Fruit fly (Drosophila melanogaster) whole organism, pupa: Measurements from ENCODE around the gene Gr22c.

Experiments used
- CG10348 ChIP-seq: fragments of 200-800 bp; sonication (Bioruptor generic); IDR thresholded peaks from 2 replicates; pipeline ENCODE4 v1.3.6; 2022; ENCODE audit warnings: missing biosample characterization, missing genetic modification characterization
- CG12605 ChIP-seq: fragments of 200-800 bp; sonication (Bioruptor generic); IDR thresholded peaks from 2 replicates; pipeline ENCODE4 v1.3.6; 2022; ENCODE audit warnings: missing biosample characterization, missing genetic modification characterization
- CG13204 ChIP-seq: fragments of 200-800 bp; sonication (Bioruptor generic); optimal IDR thresholded peaks from 2 replicates; lab custom pipeline; 2018; ENCODE audit warnings: missing biosample characterization, mild to moderate bottlenecking, missing genetic modification characterization, moderate library complexity
- CG14655 ChIP-seq: fragments of 200-800 bp; sonication (Bioruptor generic); optimal IDR thresholded peaks from 3 replicates; lab custom pipeline; 2017; ENCODE audit warnings: mild to moderate bottlenecking, missing biosample characterization, missing genetic modification reagents, missing genetic modification characterization
- CG15710 ChIP-seq: fragments of 200-800 bp; sonication (Bioruptor generic); optimal IDR thresholded peaks from 2 replicates; lab custom pipeline; 2018; ENCODE audit warnings: missing biosample characterization, mild to moderate bottlenecking, missing genetic modification characterization, moderate library complexity
- CG17806 ChIP-seq: fragments of 200-800 bp; sonication (Bioruptor generic); optimal IDR thresholded peaks from 2 replicates; lab custom pipeline; 2018; ENCODE audit warnings: missing biosample characterization, mild to moderate bottlenecking, missing genetic modification characterization, moderate library complexity
- CG32121 ChIP-seq: fragments of 200-800 bp; sonication (Bioruptor generic); IDR thresholded peaks from 2 replicates; pipeline ENCODE4 v1.3.6; 2022; ENCODE audit warnings: missing biosample characterization, missing genetic modification characterization
- CG34367 ChIP-seq: fragments of 200-800 bp; sonication (Bioruptor generic); optimal IDR thresholded peaks from 2 replicates; lab custom pipeline; 2018; ENCODE audit warnings: missing biosample characterization, mild to moderate bottlenecking, missing genetic modification characterization
- CG4496 ChIP-seq: fragments of 200-800 bp; sonication (Bioruptor generic); IDR thresholded peaks from 3 replicates; pipeline ENCODE4 v1.3.6; 2022; ENCODE audit warnings: missing biosample characterization, missing genetic modification characterization
- CG8159 ChIP-seq: fragments of 200-800 bp; sonication (Bioruptor generic); optimal IDR thresholded peaks from 3 replicates; lab custom pipeline; 2018; ENCODE audit warnings: missing biosample characterization, mild to moderate bottlenecking, missing genetic modification characterization, moderate library complexity
- CG8301 ChIP-seq: fragments of 200-800 bp; sonication (Bioruptor generic); optimal IDR thresholded peaks from 2 replicates; lab custom pipeline; 2018; ENCODE audit warnings: missing biosample characterization, mild to moderate bottlenecking, missing genetic modification characterization
- CG9948 ChIP-seq: fragments of 200-800 bp; sonication (Bioruptor generic); optimal IDR thresholded peaks from 2 replicates; lab custom pipeline; 2018; ENCODE audit warnings: missing biosample characterization, mild to moderate bottlenecking, missing genetic modification characterization, moderate library complexity
- D1 ChIP-seq: fragments of 200-800 bp; sonication (Bioruptor generic); optimal IDR thresholded peaks from 2 replicates; lab custom pipeline; 2018; ENCODE audit warnings: missing biosample characterization, mild to moderate bottlenecking, missing genetic modification characterization, moderate library complexity
- EcR ChIP-seq: fragments of 200-800 bp; sonication (Bioruptor generic); optimal IDR thresholded peaks from 3 replicates; lab custom pipeline; 2019; ENCODE audit warnings: missing biosample characterization, missing genetic modification characterization, mild to moderate bottlenecking, moderate library complexity, missing genetic modification reagents
- Ets98B ChIP-seq: fragments of 200-800 bp; sonication (Bioruptor generic); IDR thresholded peaks from 2 replicates; pipeline ENCODE4 v1.3.6; 2022; ENCODE audit warnings: missing biosample characterization, missing genetic modification characterization
- Pif1A ChIP-seq: fragments of 200-800 bp; sonication (Bioruptor generic); optimal IDR thresholded peaks from 3 replicates; lab custom pipeline; 2016; ENCODE audit warnings: missing biosample characterization, missing genetic modification characterization
- Pif1B ChIP-seq: fragments of 200-800 bp; sonication (Bioruptor generic); optimal IDR thresholded peaks from 3 replicates; lab custom pipeline; 2016; ENCODE audit warnings: missing biosample characterization, missing genetic modification characterization
- Snoo ChIP-seq: fragments of 200-800 bp; sonication (Bioruptor generic); optimal IDR thresholded peaks from 3 replicates; lab custom pipeline; 2017; ENCODE audit warnings: missing biosample characterization, mild to moderate bottlenecking, missing genetic modification characterization, inconsistent platforms
- fd96Ca ChIP-seq: fragments of 200-800 bp; sonication (Bioruptor generic); IDR thresholded peaks from 3 replicates; pipeline ENCODE4 v1.3.6; 2022; ENCODE audit warnings: missing biosample characterization, missing genetic modification characterization
- gl ChIP-seq: fragments of 200-800 bp; sonication (Bioruptor generic); optimal IDR thresholded peaks from 2 replicates; lab custom pipeline; 2018; ENCODE audit warnings: missing biosample characterization, mild to moderate bottlenecking, missing genetic modification characterization
- rn ChIP-seq: fragments of 200-800 bp; sonication (Bioruptor generic); IDR thresholded peaks from 2 replicates; pipeline ENCODE4 v1.3.6; 2022; ENCODE audit warnings: missing biosample characterization, missing genetic modification characterization

Gr22c gene

dm6 chr2L:1826400-1826799 lies 34.8 kb upstream of the Gr22c start, which contains the start of gene CG31664:
Gene CG31664, minus strand, starts transcription at chr2L:1826500.
- TF ChIP-seq EcR (GFP tag; lab: Kevin White, UChicago) (no peak), Ets98B (GFP tag; lab: Robert Waterston, UW) (no peak), CG12605 (no peak), Pif1A (GFP tag; lab: Kevin White, UChicago) (no peak), CG15710 (no peak), CG14655 (GFP tag; lab: Kevin White, UChicago) (no peak), CG4496 (GFP tag; lab: Robert Waterston, UW) (no peak), CG8301 (tag; lab: Kevin White, UChicago) (no peak), CG34367 (no peak), CG32121 (GFP tag; lab: Robert Waterston, UW) (no peak), D1 (tag; lab: Kevin White, UChicago) (no peak), gl (tag; lab: Kevin White, UChicago) (no peak), fd96Ca (GFP tag; lab: Robert Waterston, UW) (no peak), CG10348 (GFP tag; lab: Robert Waterston, UW) (no peak)
- TF ChIP-seq, all 21 proteins: peak for 0

- TF ChIP-seq CG14655 (GFP tag; lab: Kevin White, UChicago) (no peak), Pif1B (GFP tag; lab: Kevin White, UChicago) (no peak), CG12605 (no peak), CG15710 (no peak), rn (GFP tag; lab: Robert Waterston, UW) (no peak), Pif1A (GFP tag; lab: Kevin White, UChicago) (no peak), gl (tag; lab: Kevin White, UChicago) (no peak), fd96Ca (GFP tag; lab: Robert Waterston, UW) (no peak), Snoo (no peak), EcR (GFP tag; lab: Kevin White, UChicago) (no peak), CG13204 (no peak), CG8301 (tag; lab: Kevin White, UChicago) (no peak)
Observed at dm6 chr2L:1823231-1823630, 31.6 kb upstream of the Gr22c start, which contains the start of gene CG31933. Gene CG31933, minus strand, starts transcription at chr2L:1823331.

- no peak for TF ChIP-seq fd96Ca (GFP tag; lab: Robert Waterston, UW)
- no peak for TF ChIP-seq CG34367
- TF ChIP-seq CG8301 (tag; lab: Kevin White, UChicago): no peak
- TF ChIP-seq Pif1A (GFP tag; lab: Kevin White, UChicago): no peak
- TF ChIP-seq CG8159 (tag; lab: Kevin White, UChicago): no peak
- no peak for TF ChIP-seq Pif1B (GFP tag; lab: Kevin White, UChicago)
- no peak for TF ChIP-seq CG4496 (GFP tag; lab: Robert Waterston, UW)
- no peak for TF ChIP-seq EcR (GFP tag; lab: Kevin White, UChicago)
- TF ChIP-seq CG12605: no peak
- no peak for TF ChIP-seq CG17806 (tag; lab: Kevin White, UChicago)
- no peak for TF ChIP-seq rn (GFP tag; lab: Robert Waterston, UW)
- TF ChIP-seq CG32121 (GFP tag; lab: Robert Waterston, UW): no peak
- TF ChIP-seq CG9948 (tag; lab: Kevin White, UChicago): no peak
- TF ChIP-seq CG14655 (GFP tag; lab: Kevin White, UChicago): no peak
- no peak for TF ChIP-seq Snoo
- TF ChIP-seq CG13204: no peak
- TF ChIP-seq CG15710: no peak
- no peak for TF ChIP-seq CG10348 (GFP tag; lab: Robert Waterston, UW)
Observed at dm6 chr2L:1794817-1795216, 3.2 kb upstream of the Gr22c start, which contains the start of gene Gr22a. Gene Gr22a, minus strand, starts transcription at chr2L:1794917.

DNA sequence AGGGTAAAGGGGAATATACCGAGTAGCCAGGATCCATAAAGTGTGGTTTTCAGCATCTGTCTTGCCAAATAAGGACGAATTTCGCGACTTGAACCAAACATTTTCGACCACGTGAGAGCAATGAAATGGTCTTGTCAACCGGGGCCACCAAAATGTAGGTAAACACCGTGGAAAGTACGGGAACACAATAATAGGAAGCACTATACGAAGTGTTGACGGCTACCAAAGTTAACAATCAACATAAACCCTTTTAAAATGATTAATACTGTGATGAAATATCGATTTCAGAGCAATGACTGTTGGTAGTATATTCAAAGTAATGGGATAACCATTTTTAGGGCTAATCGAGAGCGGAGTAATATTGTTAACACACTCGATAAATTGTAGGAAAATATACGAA lies 1.5 kb upstream of the Gr22c start, which contains the start of gene Gr22b:
Gene Gr22b, minus strand, starts transcription at position 101 of the 400 bp plus-strand sequence.
- TF ChIP-seq D1 (tag; lab: Kevin White, UChicago) (no peak), CG12605 (no peak), EcR (GFP tag; lab: Kevin White, UChicago) (no peak), CG4496 (GFP tag; lab: Robert Waterston, UW) (no peak), CG32121 (GFP tag; lab: Robert Waterston, UW) (no peak), CG13204 (no peak), CG34367 (no peak), Pif1B (GFP tag; lab: Kevin White, UChicago) (no peak), CG8301 (tag; lab: Kevin White, UChicago) (no peak), CG9948 (tag; lab: Kevin White, UChicago) (no peak), Snoo (no peak), Ets98B (GFP tag; lab: Robert Waterston, UW) (no peak), CG14655 (GFP tag; lab: Kevin White, UChicago) (no peak), fd96Ca (GFP tag; lab: Robert Waterston, UW) (no peak), CG15710 (no peak), CG10348 (GFP tag; lab: Robert Waterston, UW) (no peak), CG8159 (tag; lab: Kevin White, UChicago) (no peak), Pif1A (GFP tag; lab: Kevin White, UChicago) (no peak)

- no peak for TF ChIP-seq CG13204
- TF ChIP-seq rn (GFP tag; lab: Robert Waterston, UW): no peak
- no peak for TF ChIP-seq Snoo
- no peak for TF ChIP-seq EcR (GFP tag; lab: Kevin White, UChicago)
- TF ChIP-seq CG9948 (tag; lab: Kevin White, UChicago): no peak
- no peak for TF ChIP-seq CG14655 (GFP tag; lab: Kevin White, UChicago)
- no peak for TF ChIP-seq CG15710
- no peak for TF ChIP-seq CG12605
- no peak for TF ChIP-seq CG8159 (tag; lab: Kevin White, UChicago)
- TF ChIP-seq CG4496 (GFP tag; lab: Robert Waterston, UW): no peak
- TF ChIP-seq CG10348 (GFP tag; lab: Robert Waterston, UW): no peak
Observed at dm6 chr2L:1790261-1790660, 1.4 kb downstream of the Gr22c start, which contains the start of gene Gr22d. Gene Gr22d, minus strand, starts transcription at chr2L:1790361.

- no peak for TF ChIP-seq CG17806 (tag; lab: Kevin White, UChicago)
- TF ChIP-seq CG10348 (GFP tag; lab: Robert Waterston, UW): no peak
- TF ChIP-seq Pif1B (GFP tag; lab: Kevin White, UChicago): no peak
- TF ChIP-seq CG15710: no peak
- no peak for TF ChIP-seq CG4496 (GFP tag; lab: Robert Waterston, UW)
- no peak for TF ChIP-seq Snoo
- TF ChIP-seq CG14655 (GFP tag; lab: Kevin White, UChicago): no peak
- no peak for TF ChIP-seq D1 (tag; lab: Kevin White, UChicago)
- no peak for TF ChIP-seq CG34367
- TF ChIP-seq Ets98B (GFP tag; lab: Robert Waterston, UW): no peak
- no peak for TF ChIP-seq CG8301 (tag; lab: Kevin White, UChicago)
- no peak for TF ChIP-seq CG32121 (GFP tag; lab: Robert Waterston, UW)
- TF ChIP-seq, all 21 proteins: peak for 0
Observed at dm6 chr2L:1787929-1788328, 3.7 kb downstream of the Gr22c start.
